Worm (Caenorhabditis elegans) whole organism, L4 larva: ENCODE results near the gene ZK180.8.
A peak's percentile ranks its signal among the peaks of the same experiment; 100 is the strongest.

ENCODE experiments used
- F26F4.8 ChIP-seq: fragments of 200-800 bp; sonication (Bioruptor generic); conservative IDR thresholded peaks from 2 replicates; pipeline ENCODE4 v1.3.6; 2022; ENCODE audit warnings: missing genetic modification characterization, missing compliant biosample characterization
- T20F7.1 ChIP-seq: fragments of 200-800 bp; sonication (Bioruptor generic); optimal IDR thresholded peaks from 2 replicates; lab custom pipeline; 2018; ENCODE audit warnings: mild to moderate bottlenecking, missing genetic modification characterization, missing compliant biosample characterization
- T26A8.4 ChIP-seq: fragments of 200-800 bp; sonication (Bioruptor generic); IDR thresholded peaks from 2 replicates; pipeline ENCODE4 v1.3.6; 2022; ENCODE audit warnings: missing genetic modification characterization, missing compliant biosample characterization
- aha-1 ChIP-seq: fragments of 150-350 bp; peaks from one replicate; lab custom pipeline; 2014; ENCODE audit warnings: missing biosample characterization, missing genetic modification characterization
- ama-1 ChIP-seq: fragments of 150-350 bp; optimal IDR thresholded peaks from 2 replicates; lab custom pipeline; 2014; ENCODE audit warnings: inconsistent platforms, mixed read lengths
- arid-1 ChIP-seq: fragments of 200-800 bp; sonication (Bioruptor generic); conservative IDR thresholded peaks from 2 replicates; pipeline ENCODE4 v1.3.6; 2022; ENCODE audit warnings: missing genetic modification reagents, missing genetic modification characterization, missing compliant biosample characterization
- ceh-20 ChIP-seq: fragments of 200-800 bp; sonication (Bioruptor generic); IDR thresholded peaks from 2 replicates; pipeline ENCODE4 v1.3.6; 2022; ENCODE audit warnings: missing genetic modification reagents, missing genetic modification characterization, missing compliant biosample characterization
- cey-2 ChIP-seq: sonication (generic microtip); optimal IDR thresholded peaks from 3 replicates; lab custom pipeline; 2017; ENCODE audit warnings: missing genetic modification characterization, mild to moderate bottlenecking, missing compliant biosample characterization, antibody characterized with exemption, borderline replicate concordance; ENCODE audit not compliant: insufficient read depth
- daf-16 ChIP-seq, 3 experiments: sonication (generic microtip); optimal IDR thresholded peaks; 2 replicates each; lab custom pipeline; 2016 to 2017; ENCODE audit warnings: missing genetic modification characterization in 3 of 3, missing genetic modification reagents in 3 of 3, mild to moderate bottlenecking in 2 of 3, missing compliant biosample characterization in 2 of 3, missing biosample characterization in 1 of 3, moderate library complexity in 1 of 3
- daf-8 ChIP-seq: fragments of 200-800 bp; sonication (Bioruptor generic); IDR thresholded peaks from 2 replicates; pipeline ENCODE4 v1.3.6; 2022; ENCODE audit warnings: missing genetic modification characterization, missing compliant biosample characterization
- dmd-6 ChIP-seq: fragments of 200-800 bp; sonication (Bioruptor generic); IDR thresholded peaks from 2 replicates; pipeline ENCODE4 v1.3.6; 2022; ENCODE audit warnings: missing genetic modification reagents, missing genetic modification characterization, missing compliant biosample characterization
- duxl-1 ChIP-seq: sonication (generic microtip); optimal IDR thresholded peaks from 2 replicates; lab custom pipeline; 2016; ENCODE audit warnings: mild to moderate bottlenecking, missing genetic modification characterization, moderate library complexity, missing compliant biosample characterization; ENCODE audit not compliant: poor library complexity
- dve-1 ChIP-seq: sonication (generic microtip); optimal IDR thresholded peaks from 2 replicates; lab custom pipeline; 2017; ENCODE audit warnings: antibody characterized with exemption, mild to moderate bottlenecking, missing genetic modification characterization, missing compliant biosample characterization; ENCODE audit not compliant: insufficient read depth
- fkh-10 ChIP-seq: fragments of 150-350 bp; optimal IDR thresholded peaks from 2 replicates; lab custom pipeline; 2014; ENCODE audit warnings: missing biosample characterization, missing genetic modification reagents, missing genetic modification characterization
- hlh-11 ChIP-seq: fragments of 200-800 bp; sonication (Bioruptor generic); optimal IDR thresholded peaks from 2 replicates; lab custom pipeline; 2018; ENCODE audit warnings: mild to moderate bottlenecking, missing genetic modification characterization, missing compliant biosample characterization
- hlh-30 ChIP-seq: sonication (generic microtip); optimal IDR thresholded peaks from 2 replicates; lab custom pipeline; 2017; ENCODE audit warnings: antibody characterized with exemption, mild to moderate bottlenecking, missing genetic modification characterization, missing compliant biosample characterization; ENCODE audit not compliant: insufficient read depth
- lim-7 ChIP-seq: fragments of 200-800 bp; sonication (Bioruptor generic); IDR thresholded peaks from 2 replicates; pipeline ENCODE4 v1.3.6; 2022; ENCODE audit warnings: missing genetic modification characterization, missing compliant biosample characterization
- lin-1 ChIP-seq: fragments of 200-800 bp; sonication (Bioruptor generic); IDR thresholded peaks from 2 replicates; pipeline ENCODE4 v1.3.6; 2022; ENCODE audit warnings: missing genetic modification reagents, missing genetic modification characterization, missing compliant biosample characterization
- lin-29 ChIP-seq: fragments of 200-800 bp; sonication (Bioruptor generic); IDR thresholded peaks from 2 replicates; pipeline ENCODE4 v1.3.6; 2022; ENCODE audit warnings: missing genetic modification reagents, missing genetic modification characterization, missing compliant biosample characterization
- lsy-2 ChIP-seq, 2 experiments: fragments of 150-350 bp in 1 of 2; sonication (generic microtip) in 1 of 2; optimal IDR thresholded peaks; 2 replicates each; lab custom pipeline; 2014 to 2017; ENCODE audit warnings: missing biosample characterization in 2 of 2, missing genetic modification characterization in 2 of 2
- mdt-29 ChIP-seq: fragments of 200-800 bp; sonication (Bioruptor generic); IDR thresholded peaks from 2 replicates; pipeline ENCODE4 v1.3.6; 2022; ENCODE audit warnings: missing genetic modification reagents, missing genetic modification characterization, missing compliant biosample characterization
- mep-1 ChIP-seq: fragments of 150-350 bp; sonication (generic microtip); optimal IDR thresholded peaks from 3 replicates; lab custom pipeline; 2014; ENCODE audit warnings: missing biosample characterization, missing genetic modification characterization
- mes-2 ChIP-seq: sonication (generic microtip); optimal IDR thresholded peaks from 2 replicates; lab custom pipeline; 2016; ENCODE audit warnings: missing genotype, mild to moderate bottlenecking, missing genetic modification characterization, missing compliant biosample characterization; ENCODE audit not compliant: poor library complexity, severe bottlenecking
- mxl-3 ChIP-seq: fragments of 200-800 bp; sonication (Bioruptor generic); optimal IDR thresholded peaks from 2 replicates; lab custom pipeline; 2018; ENCODE audit warnings: mild to moderate bottlenecking, missing genetic modification characterization, missing compliant biosample characterization
- nhr-10 ChIP-seq: fragments of 150-350 bp; optimal IDR thresholded peaks from 2 replicates; lab custom pipeline; 2014; ENCODE audit warnings: missing biosample characterization, missing genetic modification characterization
- nhr-111 ChIP-seq: fragments of 200-800 bp; sonication (Bioruptor generic); optimal IDR thresholded peaks from 2 replicates; lab custom pipeline; 2018; ENCODE audit warnings: mild to moderate bottlenecking, missing genetic modification characterization, missing compliant biosample characterization
- nhr-25 ChIP-seq: sonication (generic microtip); optimal IDR thresholded peaks from 2 replicates; lab custom pipeline; 2017; ENCODE audit warnings: missing genetic modification characterization, mild to moderate bottlenecking, missing compliant biosample characterization, antibody characterized with exemption, moderate library complexity, borderline replicate concordance; ENCODE audit not compliant: insufficient read depth
- nhr-28 ChIP-seq: fragments of 150-350 bp; optimal IDR thresholded peaks from 2 replicates; lab custom pipeline; 2014; ENCODE audit warnings: missing biosample characterization, missing genetic modification characterization
- nhr-48 ChIP-seq: sonication (generic microtip); optimal IDR thresholded peaks from 2 replicates; lab custom pipeline; 2016; ENCODE audit warnings: mild to moderate bottlenecking, missing genetic modification characterization, missing compliant biosample characterization
- nhr-6 ChIP-seq: fragments of 150-350 bp; optimal IDR thresholded peaks from 2 replicates; lab custom pipeline; 2014; ENCODE audit warnings: missing biosample characterization, missing genetic modification characterization
- pha-4 ChIP-seq, 2 experiments: fragments of 150-350 bp in 1 of 2; fragments of 200-800 bp in 1 of 2; sonication (Bioruptor generic) in 1 of 2; IDR thresholded peaks in 1 of 2; optimal IDR thresholded peaks in 1 of 2; 2 replicates each; pipeline versions ENCODE4 v1.3.6 to Lab custom; 2014 to 2022; ENCODE audit warnings: missing genetic modification characterization in 2 of 2, missing genetic modification reagents in 2 of 2, missing biosample characterization in 1 of 2, missing compliant biosample characterization in 1 of 2
- pqm-1 ChIP-seq: sonication (generic microtip); optimal IDR thresholded peaks from 2 replicates; lab custom pipeline; 2017; ENCODE audit warnings: missing biosample characterization, missing genetic modification characterization
- saeg-2 ChIP-seq: fragments of 200-800 bp; sonication (Bioruptor generic); IDR thresholded peaks from 2 replicates; pipeline ENCODE4 v1.3.6; 2022; ENCODE audit warnings: missing genetic modification reagents, missing genetic modification characterization, missing compliant biosample characterization
- sdz-12 ChIP-seq: fragments of 200-800 bp; sonication (Bioruptor generic); optimal IDR thresholded peaks from 2 replicates; lab custom pipeline; 2018; ENCODE audit warnings: mild to moderate bottlenecking, missing genetic modification characterization, missing compliant biosample characterization
- spr-3 ChIP-seq: fragments of 200-800 bp; sonication (Bioruptor generic); optimal IDR thresholded peaks from 2 replicates; lab custom pipeline; 2018; ENCODE audit warnings: mild to moderate bottlenecking, missing genetic modification characterization, missing compliant biosample characterization
- tag-97 ChIP-seq: fragments of 200-800 bp; sonication (Bioruptor generic); IDR thresholded peaks from 2 replicates; pipeline ENCODE4 v1.3.6; 2022; ENCODE audit warnings: missing genetic modification characterization, missing compliant biosample characterization
- tra-1 ChIP-seq: fragments of 200-800 bp; sonication (Bioruptor generic); IDR thresholded peaks from 2 replicates; pipeline ENCODE4 v1.3.6; 2022; ENCODE audit warnings: missing genetic modification reagents, missing genetic modification characterization, missing compliant biosample characterization
- unc-39 ChIP-seq: sonication (generic microtip); optimal IDR thresholded peaks from 2 replicates; lab custom pipeline; 2017; ENCODE audit warnings: missing biosample characterization, missing genetic modification characterization
- unc-62 ChIP-seq, 3 experiments: fragments of 150-350 bp in 1 of 3; sonication (generic microtip); optimal IDR thresholded peaks in 2 of 3; peaks in 1 of 3; 1 replicate in 1 of 3; 2 replicates in 2 of 3; lab custom pipeline; 2014 to 2017; ENCODE audit warnings: missing biosample characterization in 3 of 3, missing genetic modification characterization in 3 of 3, missing genetic modification reagents in 3 of 3, missing genotype in 1 of 3
- vab-7 ChIP-seq: fragments of 200-800 bp; sonication (Bioruptor generic); IDR thresholded peaks from 2 replicates; pipeline ENCODE4 v1.3.6; 2022; ENCODE audit warnings: missing genetic modification reagents, missing genetic modification characterization, missing compliant biosample characterization
- zfp-2 ChIP-seq: sonication (generic microtip); optimal IDR thresholded peaks from 2 replicates; lab custom pipeline; 2016; ENCODE audit warnings: mild to moderate bottlenecking, missing genetic modification characterization, missing compliant biosample characterization
- zfp-3 ChIP-seq: fragments of 200-800 bp; sonication (Bioruptor generic); conservative IDR thresholded peaks from 2 replicates; pipeline ENCODE4 v1.3.6; 2022; ENCODE audit warnings: missing genetic modification reagents, missing genetic modification characterization, missing compliant biosample characterization
- zip-11 ChIP-seq: fragments of 200-800 bp; sonication (Bioruptor generic); IDR thresholded peaks from 2 replicates; pipeline ENCODE4 v1.3.6; 2022; ENCODE audit warnings: missing genetic modification characterization, missing compliant biosample characterization

The ZK180.8 gene

DNA sequence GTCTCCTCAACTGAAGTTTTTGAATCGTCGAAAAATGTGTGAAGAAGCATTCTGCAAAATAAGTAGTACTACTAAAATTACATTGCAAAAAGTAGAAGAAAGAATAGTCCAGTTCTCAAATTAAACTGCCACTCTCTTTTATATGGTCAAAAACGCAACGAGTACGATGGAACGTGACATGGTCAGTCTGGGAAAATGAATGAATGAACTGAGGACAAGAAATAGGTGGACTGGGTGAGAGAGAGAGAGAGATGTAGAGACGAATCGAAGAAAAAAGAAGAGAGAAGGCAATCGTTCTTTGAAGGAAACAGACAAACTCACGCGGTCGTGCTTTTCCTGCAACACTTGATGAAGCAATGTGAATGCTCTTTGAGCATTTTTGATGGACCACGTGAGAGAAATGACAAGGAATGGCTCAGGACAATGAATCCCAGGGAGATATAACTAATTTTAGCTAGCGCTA lies 34.5 kb downstream of the ZK180.8 start, which contains the start of gene M01H9.3 (continued):
- TF ChIP-seq nhr-6 (tag; lab: Kevin White, UChicago) = no peak
- TF ChIP-seq ceh-20 (GFP tag; lab: Robert Waterston, UW) = peak; percentile 70
- TF ChIP-seq lin-29 = no peak
- no peak for TF ChIP-seq spr-3 (GFP tag; lab: Kevin White, UChicago)
- TF ChIP-seq hlh-11 (tag; lab: Kevin White, UChicago) = peak; percentile 87
- TF ChIP-seq F26F4.8 (GFP tag; lab: Robert Waterston, UW) = no peak
- peak in 1 of 2 experiments; percentile 87 for TF ChIP-seq unc-62 (GFP tag; optimal IDR thresholded peaks at IDR 0.05 in 1 of 2; lab: Kevin White, UChicago)
- TF ChIP-seq unc-62 (tag; optimal IDR thresholded peaks at IDR 0.05; lab: Kevin White, UChicago) = no peak
- TF ChIP-seq dve-1 (tag; lab: Kevin White, UChicago) = peak; percentile 74
- peak; percentile 42 for TF ChIP-seq mes-2
- no peak for TF ChIP-seq cey-2 (tag; lab: Kevin White, UChicago)
- TF ChIP-seq nhr-28 (tag; lab: Kevin White, UChicago) = peak; percentile 74
- no peak for TF ChIP-seq daf-8
- TF ChIP-seq mep-1 (tag; lab: Kevin White, UChicago) = peak; percentile 66
- no peak for TF ChIP-seq T26A8.4 (GFP tag; lab: Robert Waterston, UW)
- peak; percentile 49; the same call in 1 of the 2 replicates for TF ChIP-seq mdt-29 (GFP tag; lab: Robert Waterston, UW)
- no peak for TF ChIP-seq zfp-3 (GFP tag; lab: Robert Waterston, UW)
- no peak for TF ChIP-seq nhr-111
- peak; percentile 44 for TF ChIP-seq nhr-25 (tag; lab: Kevin White, UChicago)
- no peak for TF ChIP-seq sdz-12 (GFP tag; lab: Kevin White, UChicago)
- TF ChIP-seq zfp-2 (tag; lab: Kevin White, UChicago) = no peak
- TF ChIP-seq T20F7.1 (GFP tag; lab: Kevin White, UChicago) = peak; percentile 26
- TF ChIP-seq ama-1 (lab: Kevin White, UChicago) = peak; percentile 86
- no peak for TF ChIP-seq fkh-10 (GFP tag; lab: Kevin White, UChicago)
- no peak for TF ChIP-seq vab-7 (GFP tag; lab: Robert Waterston, UW)
- peak in 1 of 2 experiments; percentile 67 for TF ChIP-seq lsy-2 (tag; optimal IDR thresholded peaks at IDR 0.05; lab: Kevin White, UChicago)
- TF ChIP-seq nhr-10 (tag; lab: Kevin White, UChicago) = no peak
- peak; percentile 95 for TF ChIP-seq aha-1 (tag; lab: Kevin White, UChicago)
- no peak for TF ChIP-seq duxl-1 (tag; lab: Kevin White, UChicago)
- no peak for TF ChIP-seq unc-39 (tag; lab: Kevin White, UChicago)
- no peak for TF ChIP-seq pha-4 (GFP tag; IDR thresholded peaks at IDR 0.05; lab: Robert Waterston, UW)
- peak; percentile 36 for TF ChIP-seq pha-4 (tag; optimal IDR thresholded peaks at IDR 0.05; lab: Kevin White, UChicago)
- TF ChIP-seq lim-7 (GFP tag; lab: Robert Waterston, UW) = no peak
- TF ChIP-seq dmd-6 (GFP tag; lab: Robert Waterston, UW) = peak; percentile 87

ce11 chrIV:4475362-4476086 lies 36.0 kb downstream of the ZK180.8 start:
- no peak for TF ChIP-seq daf-16 (GFP tag; optimal IDR thresholded peaks at IDR 0.05; lab: Kevin White, UChicago)
- peak; percentile 47 for TF ChIP-seq daf-16 (tag; optimal IDR thresholded peaks at IDR 0.05; lab: Kevin White, UChicago)
- TF ChIP-seq zip-11 (GFP tag; lab: Robert Waterston, UW) = no peak
- no peak for TF ChIP-seq lin-1
- peak; percentile 34 for TF ChIP-seq ama-1 (lab: Kevin White, UChicago)
- peak; percentile 74 for TF ChIP-seq mxl-3 (GFP tag; lab: Kevin White, UChicago)
- peak; percentile 24 for TF ChIP-seq pqm-1 (tag; lab: Kevin White, UChicago)
- TF ChIP-seq cey-2 (tag; lab: Kevin White, UChicago) = no peak
- peak; percentile 47 for TF ChIP-seq hlh-30 (tag; lab: Kevin White, UChicago)
- TF ChIP-seq nhr-48 (tag; lab: Kevin White, UChicago) = peak; percentile 17
- peak; percentile 22; the same call in 1 of the 2 replicates for TF ChIP-seq pha-4 (GFP tag; IDR thresholded peaks at IDR 0.05; lab: Robert Waterston, UW)
- TF ChIP-seq pha-4 (tag; optimal IDR thresholded peaks at IDR 0.05; lab: Kevin White, UChicago) = no peak
- no peak for TF ChIP-seq arid-1 (GFP tag; lab: Robert Waterston, UW)
- TF ChIP-seq unc-39 (tag; lab: Kevin White, UChicago) = no peak
- TF ChIP-seq saeg-2 = 0 out of 2 replicates have a peak, but pooled peaks have one; percentile 6
- peak; percentile 39 for TF ChIP-seq nhr-28 (tag; lab: Kevin White, UChicago)
- no peak for TF ChIP-seq nhr-10 (tag; lab: Kevin White, UChicago)
- no peak for TF ChIP-seq vab-7 (GFP tag; lab: Robert Waterston, UW)
- no peak for TF ChIP-seq nhr-25 (tag; lab: Kevin White, UChicago)
- no peak for TF ChIP-seq tag-97 (GFP tag; lab: Robert Waterston, UW)
- 0 out of 2 replicates have a peak, but pooled peaks have one; percentile 13 for TF ChIP-seq dmd-6 (GFP tag; lab: Robert Waterston, UW)
- TF ChIP-seq hlh-11 (tag; lab: Kevin White, UChicago) = peak; percentile 17
- TF ChIP-seq aha-1 (tag; lab: Kevin White, UChicago) = peak; percentile 89
- 0 out of 2 replicates have a peak, but pooled peaks have one; percentile 18 for TF ChIP-seq tra-1
